Worm (Caenorhabditis elegans): ENCODE data around the gene repo-1.

repo-1 gene

DNA sequence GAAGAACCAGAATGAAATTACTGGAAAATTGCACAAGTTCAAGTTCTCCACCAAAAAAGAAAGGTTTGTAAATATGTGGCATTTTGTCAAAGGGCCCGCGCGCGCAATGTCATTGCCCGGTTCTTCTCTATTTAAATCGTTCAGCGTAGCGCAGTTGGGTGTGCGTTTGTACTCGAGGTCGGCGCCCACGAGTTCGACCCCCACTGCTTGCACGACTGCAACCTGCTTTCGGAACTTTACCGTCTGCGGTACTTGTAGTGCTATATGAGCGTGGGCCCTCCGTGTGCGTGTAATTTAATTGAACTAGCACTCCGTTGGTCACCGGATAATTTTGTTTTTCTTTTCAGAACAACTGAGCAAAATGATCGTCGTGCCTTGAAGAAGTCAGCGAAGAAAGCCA, 2.2 kb downstream of the repo-1 start (continued):
- TF ChIP-seq ceh-27 (GFP tag; optimal IDR thresholded peaks at IDR 0.05) (peak; percentile 86), unc-62 (GFP tag; optimal IDR thresholded peaks at IDR 0.05) (no peak), lin-26 (GFP tag; IDR thresholded peaks at IDR 0.05) (peak; percentile 98), akir-1 (GFP tag; optimal IDR thresholded peaks at IDR 0.05) (no peak), F33H1.4 (GFP tag; IDR thresholded peaks at IDR 0.05) (peak; percentile 63), nfyb-1 (GFP tag; IDR thresholded peaks at IDR 0.05) (peak; percentile 90), K11D2.4 (GFP tag; IDR thresholded peaks at IDR 0.05) (peak; percentile 78), hrde-1 (tag; optimal IDR thresholded peaks at IDR 0.05; ENCODE audit: borderline replicate concordance) (peak; percentile 71), lin-40 (tag; optimal IDR thresholded peaks at IDR 0.05) (peak; percentile 75), ztf-28 (GFP tag; IDR thresholded peaks at IDR 0.05) (peak; percentile 94), xnd-1 (tag; optimal IDR thresholded peaks at IDR 0.05) (peak; percentile 36), him-1 (tag; optimal IDR thresholded peaks at IDR 0.05) (peak; percentile 93), B0035.1 (tag; optimal IDR thresholded peaks at IDR 0.05) (peak; percentile 78), mcd-1 (GFP tag; IDR thresholded peaks at IDR 0.05) (peak; percentile 83), Y79H2A.3 (GFP tag; conservative IDR thresholded peaks at IDR 0.05) (no peak), lin-54 (GFP tag; optimal IDR thresholded peaks at IDR 0.05) (peak; percentile 87), ceh-91 (GFP tag; IDR thresholded peaks at IDR 0.05) (peak; percentile 51; the same call in 1 of the 2 replicates), ets-4 (GFP tag; optimal IDR thresholded peaks at IDR 0.05) (peak; percentile 66), attf-3 (GFP tag; conservative IDR thresholded peaks at IDR 0.05) (peak; percentile 64), fkh-3 (tag; optimal IDR thresholded peaks at IDR 0.05) (peak; percentile 55), pbrm-1 (GFP tag; IDR thresholded peaks at IDR 0.05) (peak; percentile 82), lsl-1 (GFP tag; optimal IDR thresholded peaks at IDR 0.05) (peak; percentile 76), F39B2.1 (GFP tag; IDR thresholded peaks at IDR 0.05) (no peak), ztf-22 (GFP tag; optimal IDR thresholded peaks at IDR 0.05) (no peak), bed-2 (GFP tag; IDR thresholded peaks at IDR 0.05) (peak; percentile 79), aptf-2 (GFP tag; conservative IDR thresholded peaks at IDR 0.05) (peak; percentile 71; the same call in 1 of the 2 replicates), ztf-26 (tag; optimal IDR thresholded peaks at IDR 0.05) (peak; percentile 75), F10E7.11 (tag; optimal IDR thresholded peaks at IDR 0.05) (peak; percentile 48), snpc-4 (GFP tag; optimal IDR thresholded peaks at IDR 0.05) (peak; percentile 77), snpc-4 (tag; optimal IDR thresholded peaks at IDR 0.05) (peak; percentile 60 to 81 (median 75)), efl-1 (GFP tag; optimal IDR thresholded peaks at IDR 0.05) (peak; percentile 41), Y53F4B.3 (GFP tag; IDR thresholded peaks at IDR 0.05) (peak; percentile 77; the same call in 1 of the 2 replicates), attf-6 (GFP tag; IDR thresholded peaks at IDR 0.05) (peak; percentile 73; the same call in 1 of the 2 replicates), unc-130 (GFP tag; optimal IDR thresholded peaks at IDR 0.05) (peak; percentile 66), ZK185.1 (tag; optimal IDR thresholded peaks at IDR 0.05; ENCODE audit: poor library complexity, severe bottlenecking) (peak; percentile 92), tlf-1 (GFP tag; optimal IDR thresholded peaks at IDR 0.05) (peak; percentile 79), somi-1 (GFP tag; optimal IDR thresholded peaks at IDR 0.05) (peak; percentile 69)

DNA sequence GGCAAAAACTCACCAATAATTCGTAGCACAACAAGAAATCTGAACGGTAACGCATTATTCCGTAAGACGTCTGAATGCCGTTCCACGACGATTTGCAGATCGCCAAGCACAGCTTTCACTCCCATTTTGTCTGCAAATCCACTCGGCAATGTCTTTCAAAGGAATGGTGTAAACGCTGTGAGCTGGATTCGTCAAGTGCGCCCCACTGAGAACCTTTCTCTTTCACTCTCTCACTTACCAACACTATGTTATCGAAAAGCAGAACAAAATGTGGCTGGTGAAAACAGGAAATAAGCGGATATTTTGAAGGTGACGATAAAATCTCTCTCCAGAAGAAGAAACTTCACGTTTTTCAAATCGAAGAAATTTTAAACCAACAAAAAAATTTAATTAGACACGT, 4.6 kb downstream of the repo-1 start:
- no peak for TF ChIP-seq F22D6.2 (tag; optimal IDR thresholded peaks at IDR 0.05)
- no peak for TF ChIP-seq akir-1 (GFP tag; optimal IDR thresholded peaks at IDR 0.05)
- TF ChIP-seq attf-5 (GFP tag; optimal IDR thresholded peaks at IDR 0.05): peak; percentile 8
- no peak for TF ChIP-seq rec-8 (tag; optimal IDR thresholded peaks at IDR 0.05)
- TF ChIP-seq hlh-26 (GFP tag; conservative IDR thresholded peaks at IDR 0.05): no peak
- no peak for TF ChIP-seq nhr-27 (tag; optimal IDR thresholded peaks at IDR 0.05)
- TF ChIP-seq ceh-40 (GFP tag; IDR thresholded peaks at IDR 0.05): no peak
- no peak for TF ChIP-seq B0019.2 (GFP tag; conservative IDR thresholded peaks at IDR 0.05)
- TF ChIP-seq ama-1 (optimal IDR thresholded peaks at IDR 0.05): peak; percentile 1
- no peak for TF ChIP-seq ama-1 (GFP tag; optimal IDR thresholded peaks at IDR 0.05)
- TF ChIP-seq rpc-1 (optimal IDR thresholded peaks at IDR 0.05): no peak
- TF ChIP-seq rpc-1 (tag; optimal IDR thresholded peaks at IDR 0.05): no peak
- no peak for TF ChIP-seq dpl-1 (GFP tag; optimal IDR thresholded peaks at IDR 0.05)
- no peak for TF ChIP-seq snpc-4 (GFP tag; optimal IDR thresholded peaks at IDR 0.05)
- no peak for TF ChIP-seq snpc-4 (tag; optimal IDR thresholded peaks at IDR 0.05)
- TF ChIP-seq hmg-20 (GFP tag; IDR thresholded peaks at IDR 0.05): no peak
- TF ChIP-seq F39B2.1 (GFP tag; IDR thresholded peaks at IDR 0.05): no peak
- TF ChIP-seq fkh-3 (tag; optimal IDR thresholded peaks at IDR 0.05): no peak
- no peak for TF ChIP-seq mxl-1 (tag; optimal IDR thresholded peaks at IDR 0.05)
